Worm (Caenorhabditis elegans) whole organism, late embryonic: ENCODE data around the gene T16A9.3.

Experiments used
- F13H6.1 ChIP-seq: sonication (generic microtip); optimal IDR thresholded peaks from 2 replicates; lab custom pipeline; 2016; ENCODE audit warnings: missing genetic modification characterization, missing compliant biosample characterization
- ahr-1 ChIP-seq: sonication (generic microtip); optimal IDR thresholded peaks from 2 replicates; lab custom pipeline; 2016; ENCODE audit warnings: missing genetic modification characterization, missing compliant biosample characterization
- ama-1 ChIP-seq: fragments of 150-350 bp; optimal IDR thresholded peaks from 2 replicates; lab custom pipeline; 2014
- ceh-14 ChIP-seq: sonication (generic microtip); optimal IDR thresholded peaks from 2 replicates; lab custom pipeline; 2016; ENCODE audit warnings: missing genotype, missing genetic modification characterization, missing compliant biosample characterization
- ceh-24 ChIP-seq: sonication (generic microtip); optimal IDR thresholded peaks from 2 replicates; lab custom pipeline; 2016; ENCODE audit warnings: mild to moderate bottlenecking, missing genetic modification characterization, missing compliant biosample characterization
- ceh-31 ChIP-seq: sonication (generic microtip); optimal IDR thresholded peaks from 2 replicates; lab custom pipeline; 2016; ENCODE audit warnings: missing genetic modification characterization, missing compliant biosample characterization
- ceh-34 ChIP-seq: sonication (generic microtip); optimal IDR thresholded peaks from 2 replicates; lab custom pipeline; 2016; ENCODE audit warnings: mild to moderate bottlenecking, missing genetic modification characterization, missing compliant biosample characterization
- ceh-45 ChIP-seq: fragments of 200-800 bp; sonication (Bioruptor generic); IDR thresholded peaks from 2 replicates; pipeline ENCODE4 v1.3.6; 2022; ENCODE audit warnings: missing genetic modification reagents, missing genetic modification characterization, missing compliant biosample characterization
- ceh-48 ChIP-seq: sonication (generic microtip); optimal IDR thresholded peaks from 2 replicates; lab custom pipeline; 2016; ENCODE audit warnings: missing genetic modification characterization, inconsistent platforms, missing compliant biosample characterization
- che-1 ChIP-seq: sonication (generic microtip); optimal IDR thresholded peaks from 2 replicates; lab custom pipeline; 2016; ENCODE audit warnings: mild to moderate bottlenecking, missing genetic modification characterization, missing compliant biosample characterization
- dve-1 ChIP-seq: sonication (generic microtip); optimal IDR thresholded peaks from 2 replicates; lab custom pipeline; 2017; ENCODE audit warnings: antibody characterized with exemption, mild to moderate bottlenecking, missing genetic modification characterization, missing compliant biosample characterization
- fkh-10 ChIP-seq: fragments of 150-350 bp; optimal IDR thresholded peaks from 2 replicates; lab custom pipeline; 2014; ENCODE audit warnings: missing biosample characterization, missing genetic modification reagents, missing genetic modification characterization
- hlh-13 ChIP-seq: fragments of 200-800 bp; sonication (Bioruptor generic); optimal IDR thresholded peaks from 2 replicates; lab custom pipeline; 2018; ENCODE audit warnings: mild to moderate bottlenecking, missing genetic modification characterization, missing compliant biosample characterization
- hlh-30 ChIP-seq: sonication (generic microtip); optimal IDR thresholded peaks from 2 replicates; lab custom pipeline; 2017; ENCODE audit warnings: antibody characterized with exemption, missing genetic modification characterization, missing compliant biosample characterization; ENCODE audit not compliant: insufficient read depth
- hlh-8 ChIP-seq: sonication (generic microtip); optimal IDR thresholded peaks from 2 replicates; lab custom pipeline; 2016; ENCODE audit warnings: missing genotype, missing genetic modification characterization, missing compliant biosample characterization
- lin-11 ChIP-seq: fragments of 200-800 bp; sonication (Bioruptor generic); optimal IDR thresholded peaks from 2 replicates; lab custom pipeline; 2018; ENCODE audit warnings: mild to moderate bottlenecking, missing genetic modification characterization, missing compliant biosample characterization
- nhr-11 ChIP-seq: fragments of 150-350 bp; optimal IDR thresholded peaks from 2 replicates; lab custom pipeline; 2014; ENCODE audit warnings: missing biosample characterization, missing genetic modification characterization
- npax-4 ChIP-seq: sonication (generic microtip); optimal IDR thresholded peaks from 2 replicates; lab custom pipeline; 2016; ENCODE audit warnings: missing genetic modification characterization, missing compliant biosample characterization
- odd-2 ChIP-seq: sonication (generic microtip); optimal IDR thresholded peaks from 2 replicates; lab custom pipeline; 2017; ENCODE audit warnings: antibody characterized with exemption, mild to moderate bottlenecking, missing genetic modification characterization, missing compliant biosample characterization
- pha-4 ChIP-seq: fragments of 150-350 bp; optimal IDR thresholded peaks from 2 replicates; lab custom pipeline; 2018; ENCODE audit warnings: missing biosample characterization, missing genetic modification reagents, missing genetic modification characterization
- rnt-1 ChIP-seq: sonication (generic microtip); optimal IDR thresholded peaks from 2 replicates; lab custom pipeline; 2016; ENCODE audit warnings: missing genetic modification characterization, missing compliant biosample characterization
- sdc-2 ChIP-seq: sonication (generic microtip); optimal IDR thresholded peaks from 2 replicates; lab custom pipeline; 2016; ENCODE audit warnings: missing genotype, missing genetic modification characterization, missing compliant biosample characterization
- unc-3 ChIP-seq, 2 experiments: fragments of 200-800 bp in 1 of 2; sonication (Bioruptor generic) in 1 of 2; sonication (generic microtip) in 1 of 2; conservative IDR thresholded peaks in 1 of 2; optimal IDR thresholded peaks in 1 of 2; 2 replicates each; pipeline versions ENCODE4 v1.3.6 to Lab custom; 2016 to 2022; ENCODE audit warnings: missing compliant biosample characterization in 2 of 2, missing genetic modification characterization in 2 of 2, missing genetic modification reagents in 1 of 2

T16A9.3 gene

DNA sequence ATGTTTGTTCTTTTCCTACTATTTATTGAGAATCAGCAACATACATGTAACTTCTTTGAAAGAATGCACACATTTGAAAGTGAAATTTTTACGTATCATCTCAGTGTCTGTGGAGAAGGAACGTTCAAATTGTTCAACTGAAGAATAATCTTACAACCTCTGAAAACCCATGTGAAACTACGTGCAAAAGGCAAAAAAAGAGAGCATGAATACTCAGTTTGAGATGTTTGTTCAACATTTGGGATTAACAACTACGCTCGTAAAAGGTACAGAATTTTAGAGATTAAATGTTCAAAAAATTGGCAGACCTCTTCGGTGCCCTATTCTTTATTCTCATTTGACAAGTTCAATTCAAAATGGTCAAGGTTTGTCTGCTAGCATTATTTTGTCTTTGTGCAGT is 46.7 kb downstream of the T16A9.3 start, which contains the start of gene K02E11.5:
Gene K02E11.5, plus strand, starts transcription at position 301 of the 400 bp plus-strand sequence.
- TF ChIP-seq ceh-45 (GFP tag; lab: Robert Waterston, UW) = no peak
- TF ChIP-seq hlh-30 = no peak
- no peak for TF ChIP-seq ama-1 (lab: Kevin White, UChicago)
- no peak for TF ChIP-seq ahr-1
- no peak for TF ChIP-seq odd-2 (tag; lab: Kevin White, UChicago)
- no peak for TF ChIP-seq unc-3 (GFP tag; conservative IDR thresholded peaks at IDR 0.05; lab: Robert Waterston, UW)
- TF ChIP-seq unc-3 (tag; optimal IDR thresholded peaks at IDR 0.05; lab: Kevin White, UChicago) = no peak
- TF ChIP-seq ceh-24 (tag; lab: Kevin White, UChicago) = no peak
- no peak for TF ChIP-seq ceh-14 (tag; lab: Kevin White, UChicago)
- TF ChIP-seq pha-4 (tag; lab: Kevin White, UChicago) = no peak

DNA sequence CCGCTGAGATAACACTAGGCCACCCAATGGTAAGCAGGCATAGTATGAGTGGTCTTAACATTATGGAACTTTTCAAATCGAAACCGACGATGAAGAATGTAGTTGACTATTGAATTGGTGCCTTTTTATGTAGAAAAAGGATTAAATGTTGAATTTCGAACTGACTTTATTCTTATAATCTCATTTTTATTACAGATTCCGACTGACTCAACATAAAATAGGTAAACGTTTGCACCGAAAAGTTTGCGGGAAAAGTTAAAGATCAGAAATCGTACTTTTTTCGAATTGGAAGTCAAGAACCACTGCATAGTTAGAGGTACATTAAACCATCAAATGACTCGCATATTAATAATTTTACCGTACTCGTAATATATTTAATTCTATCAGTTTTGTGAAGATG is 48.9 kb downstream of the T16A9.3 start, which contains the start of gene K02E11.7:
Gene K02E11.7, minus strand, starts transcription at position 101 of the 400 bp plus-strand sequence.
- TF ChIP-seq hlh-13 (GFP tag; lab: Kevin White, UChicago) = no peak
- TF ChIP-seq rnt-1 (tag; lab: Kevin White, UChicago) = no peak
- no peak for TF ChIP-seq ceh-34 (tag; lab: Kevin White, UChicago)
- TF ChIP-seq ceh-31 (tag; lab: Kevin White, UChicago) = no peak
- TF ChIP-seq sdc-2 (tag; lab: Kevin White, UChicago) = no peak
- TF ChIP-seq che-1 (tag; lab: Kevin White, UChicago) = no peak
- TF ChIP-seq npax-4 (tag; lab: Kevin White, UChicago) = no peak
- TF ChIP-seq hlh-8 (tag; lab: Kevin White, UChicago) = no peak
- TF ChIP-seq ceh-48 = no peak
- no peak for TF ChIP-seq ceh-45 (GFP tag; lab: Robert Waterston, UW)
- no peak for TF ChIP-seq dve-1 (tag; lab: Kevin White, UChicago)
- no peak for TF ChIP-seq nhr-11 (tag; lab: Kevin White, UChicago)
- TF ChIP-seq F13H6.1 (tag; lab: Kevin White, UChicago) = no peak
- TF ChIP-seq fkh-10 (GFP tag; lab: Kevin White, UChicago) = no peak
- TF ChIP-seq odd-2 (tag; lab: Kevin White, UChicago) = no peak

DNA sequence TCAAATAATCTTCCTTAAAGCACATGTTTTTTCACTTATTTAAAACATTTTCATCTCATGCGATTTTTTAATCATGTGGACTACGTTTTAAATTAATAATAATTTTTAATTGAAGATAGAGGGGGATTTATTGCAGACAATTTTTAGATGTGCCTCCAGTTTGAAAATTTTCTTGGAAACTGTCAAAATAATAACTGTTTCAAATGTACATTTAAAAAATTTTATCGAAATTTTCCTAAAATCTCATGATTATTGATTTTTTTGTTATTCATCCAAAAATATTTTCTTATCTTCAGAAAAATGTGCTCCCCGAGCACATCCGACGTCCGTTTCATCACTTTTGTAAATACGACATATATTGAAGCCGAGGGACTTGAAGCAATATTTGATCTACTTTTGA is 51.5 kb downstream of the T16A9.3 start, which contains the start of gene sre-8:
Gene sre-8, plus strand, starts transcription at position 301 of the 400 bp plus-strand sequence.
- TF ChIP-seq lin-11 = no peak
